Fruit fly (Drosophila melanogaster): ENCODE data around the gene CG34148.

CG34148 gene

dm6 chr3R:21849988-21850460 is 28.5 kb downstream of the CG34148 start (continued):
- TF ChIP-seq pdm3 (GFP tag; optimal IDR thresholded peaks at IDR 0.05) (peak; percentile 46), Gug (GFP tag; IDR thresholded peaks at IDR 0.05) (0 out of 2 replicates have a peak, but pooled peaks have one; percentile 48), CG34406 (GFP tag; optimal IDR thresholded peaks at IDR 0.05) (no peak), acj6 (GFP tag; optimal IDR thresholded peaks at IDR 0.05) (no peak), Hr38 (GFP tag; optimal IDR thresholded peaks at IDR 0.05) (no peak), CG15336 (GFP tag; IDR thresholded peaks at IDR 0.05) (peak; percentile 53), CG3919 (GFP tag; optimal IDR thresholded peaks at IDR 0.05) (no peak), Eip78C (GFP tag) (peak; percentile 74), Sox15 (GFP tag; optimal IDR thresholded peaks at IDR 0.05) (no peak), salr (GFP tag; optimal IDR thresholded peaks at IDR 0.05) (peak in 1 of 2 experiments; percentile 55), fkh (GFP tag; optimal IDR thresholded peaks at IDR 0.05) (peak; percentile 32), fd59A (GFP tag; optimal IDR thresholded peaks at IDR 0.05) (no peak), dsx (GFP tag; optimal IDR thresholded peaks at IDR 0.05; ENCODE audit: poor library complexity, severe bottlenecking) (no peak), CG6792 (GFP tag; optimal IDR thresholded peaks at IDR 0.05) (peak; percentile 11), Sox14 (GFP tag; optimal IDR thresholded peaks at IDR 0.05) (peak; percentile 58), lz (GFP tag; optimal IDR thresholded peaks at IDR 0.05) (peak; percentile 37), CG32006 (GFP tag; optimal IDR thresholded peaks at IDR 0.05) (peak; percentile 73), CG7368 (GFP tag; optimal IDR thresholded peaks at IDR 0.05) (no peak), CG6276 (GFP tag; optimal IDR thresholded peaks at IDR 0.05) (peak; percentile 7), CG10669 (GFP tag; optimal IDR thresholded peaks at IDR 0.05) (no peak), Eip75B (GFP tag; optimal IDR thresholded peaks at IDR 0.05) (peak; percentile 35), Ets96B (tag; optimal IDR thresholded peaks at IDR 0.05) (no peak), OdsH (GFP tag; optimal IDR thresholded peaks at IDR 0.05) (peak; percentile 28), eg (GFP tag; IDR thresholded peaks at IDR 0.05) (peak; percentile 60), esn (GFP tag; optimal IDR thresholded peaks at IDR 0.05) (peak; percentile 42), cyc (GFP tag; optimal IDR thresholded peaks at IDR 0.05) (no peak), Met (GFP tag; optimal IDR thresholded peaks at IDR 0.05) (peak; percentile 13), CG10631 (GFP tag; optimal IDR thresholded peaks at IDR 0.05) (peak; percentile 41)

DNA sequence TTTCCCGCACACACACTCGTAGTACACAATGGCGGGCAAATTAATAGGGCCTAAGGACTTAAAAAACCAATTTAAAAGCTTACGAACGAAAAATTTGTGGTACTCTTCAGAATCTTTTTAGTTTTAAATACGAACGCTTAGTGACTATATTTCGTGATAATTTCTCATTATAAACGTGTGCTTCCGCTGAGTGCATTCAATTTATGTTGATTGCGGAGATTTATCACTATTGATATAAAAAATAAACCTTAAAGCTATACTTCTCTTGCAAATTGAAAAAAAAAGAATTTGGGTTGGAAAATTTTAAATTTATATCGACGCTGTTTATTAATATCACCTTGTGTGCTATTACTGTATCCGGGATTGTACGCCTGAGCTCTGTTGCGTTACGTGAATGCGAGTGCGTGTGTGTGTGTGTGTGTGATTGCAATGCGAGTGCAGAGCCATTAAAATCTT is 29.5 kb downstream of the CG34148 start:
- TF ChIP-seq CG6163 (GFP tag; IDR thresholded peaks at IDR 0.05) (peak; percentile 86), CG15336 (GFP tag; IDR thresholded peaks at IDR 0.05) (peak; percentile 94), CG10669 (GFP tag; optimal IDR thresholded peaks at IDR 0.05) (peak; percentile 93), Eip93F (GFP tag; optimal IDR thresholded peaks at IDR 0.05) (peak; percentile 91), fkh (GFP tag; optimal IDR thresholded peaks at IDR 0.05) (peak; percentile 24), topi (GFP tag; optimal IDR thresholded peaks at IDR 0.05) (peak; percentile 98), Lpt (GFP tag; optimal IDR thresholded peaks at IDR 0.05) (peak; percentile 95), CG7368 (GFP tag; optimal IDR thresholded peaks at IDR 0.05) (peak; percentile 87), Sox15 (GFP tag; optimal IDR thresholded peaks at IDR 0.05) (peak; percentile 93), net (GFP tag; optimal IDR thresholded peaks at IDR 0.05) (peak; percentile 95), Smox (GFP tag; optimal IDR thresholded peaks at IDR 0.05) (peak; percentile 96), CG31627 (GFP tag; optimal IDR thresholded peaks at IDR 0.05) (peak; percentile 96), CG6854 (GFP tag; optimal IDR thresholded peaks at IDR 0.05) (peak; percentile 96), eg (GFP tag; IDR thresholded peaks at IDR 0.05) (peak; percentile 88), Eip75B (GFP tag; optimal IDR thresholded peaks at IDR 0.05) (peak; percentile 98), CG10631 (GFP tag; optimal IDR thresholded peaks at IDR 0.05) (peak; percentile 94), cyc (GFP tag; optimal IDR thresholded peaks at IDR 0.05) (peak; percentile 94), salr (GFP tag; optimal IDR thresholded peaks at IDR 0.05) (peak; percentile 47 to 97), Hr38 (GFP tag; optimal IDR thresholded peaks at IDR 0.05) (peak; percentile 17), ss (GFP tag; optimal IDR thresholded peaks at IDR 0.05) (peak; percentile 95), pdm3 (GFP tag; optimal IDR thresholded peaks at IDR 0.05) (peak; percentile 95), fd59A (GFP tag; optimal IDR thresholded peaks at IDR 0.05) (peak; percentile 94), CG8119 (GFP tag; IDR thresholded peaks at IDR 0.05) (peak; percentile 94), Ets96B (tag; optimal IDR thresholded peaks at IDR 0.05) (peak; percentile 91), CG11902 (GFP tag; optimal IDR thresholded peaks at IDR 0.05) (peak; percentile 93), CG8319 (GFP tag; optimal IDR thresholded peaks at IDR 0.05) (peak; percentile 93), Sox14 (GFP tag; optimal IDR thresholded peaks at IDR 0.05) (peak; percentile 96), Met (GFP tag; optimal IDR thresholded peaks at IDR 0.05) (peak; percentile 96), achi (GFP tag; optimal IDR thresholded peaks at IDR 0.05) (peak; percentile 93), CG11294 (GFP tag; IDR thresholded peaks at IDR 0.05) (peak; percentile 83), dsx (GFP tag; optimal IDR thresholded peaks at IDR 0.05; ENCODE audit: poor library complexity, severe bottlenecking) (peak; percentile 91), CG34406 (GFP tag; optimal IDR thresholded peaks at IDR 0.05) (peak; percentile 97), OdsH (GFP tag; optimal IDR thresholded peaks at IDR 0.05) (peak; percentile 95), Hr4 (GFP tag; optimal IDR thresholded peaks at IDR 0.05) (peak; percentile 95), CG4318 (GFP tag; optimal IDR thresholded peaks at IDR 0.05) (peak; percentile 92), CG32006 (GFP tag; optimal IDR thresholded peaks at IDR 0.05) (peak; percentile 98), CG3919 (GFP tag; optimal IDR thresholded peaks at IDR 0.05) (peak; percentile 96), CG1621 (tag; optimal IDR thresholded peaks at IDR 0.05) (peak; percentile 78), vri (GFP tag; optimal IDR thresholded peaks at IDR 0.05) (peak; percentile 93)
